Worm (Caenorhabditis elegans) whole organism, L3 larva: Measurements from ENCODE around the gene Y44A6D.3.

Experiments
- R02D3.7 ChIP-seq: fragments of 150-350 bp; optimal IDR thresholded peaks from 2 replicates; lab custom pipeline; 2014; ENCODE audit warnings: missing biosample characterization, missing genetic modification characterization
- mdl-1 ChIP-seq: fragments of 150-350 bp; optimal IDR thresholded peaks from 2 replicates; lab custom pipeline; 2014; ENCODE audit warnings: missing biosample characterization, missing genetic modification characterization
- nhr-28 ChIP-seq: fragments of 150-350 bp; optimal IDR thresholded peaks from 2 replicates; lab custom pipeline; 2014; ENCODE audit warnings: missing biosample characterization, missing genetic modification characterization

DNA sequence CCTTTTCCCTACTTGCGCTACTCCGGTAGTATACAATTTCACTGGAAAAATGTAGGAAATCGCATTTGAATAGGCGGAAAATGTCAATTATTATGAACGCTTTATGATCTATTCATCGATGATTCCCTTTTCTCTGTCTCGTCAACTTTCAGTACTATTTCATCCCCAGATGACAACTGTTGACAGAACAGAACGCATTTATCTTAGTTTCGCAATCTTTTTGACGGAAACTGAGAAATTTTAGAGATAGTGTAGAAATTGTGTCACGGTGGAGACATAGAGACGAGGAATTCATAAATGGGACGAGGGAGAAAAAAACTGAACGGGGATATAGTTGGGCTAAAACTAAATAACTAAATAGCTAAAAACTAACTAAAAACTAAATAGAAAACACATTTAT is 20.5 kb downstream of the Y44A6D.3 start:
- no peak for TF ChIP-seq nhr-28 (tag; lab: Kevin White, UChicago)
- TF ChIP-seq mdl-1: no peak
- no peak for TF ChIP-seq R02D3.7 (tag; lab: Kevin White, UChicago)
